Worm (Caenorhabditis elegans): ENCODE results near the gene F38A1.11.
A peak's percentile ranks its signal among the peaks of the same experiment; 100 is the strongest.

The F38A1.11 gene

DNA sequence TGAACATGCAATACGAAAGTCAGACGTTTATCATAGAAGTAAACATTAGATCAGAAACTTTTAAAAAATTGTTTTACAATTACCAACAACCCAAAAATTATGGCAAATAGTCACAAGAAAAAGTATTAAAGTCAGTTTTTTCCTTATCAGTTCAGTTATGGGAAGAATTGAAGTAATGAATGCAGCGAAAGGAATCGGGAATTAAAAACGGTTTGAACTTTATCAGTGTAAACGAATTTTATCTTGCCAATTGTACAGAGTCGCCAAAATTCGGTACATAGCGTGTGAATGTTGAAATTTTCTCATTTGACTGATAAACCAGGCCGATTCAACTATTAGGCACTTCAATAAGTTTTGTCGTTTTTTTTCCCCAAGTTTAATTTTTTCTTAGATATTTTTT, 19.0 kb downstream of the F38A1.11 start:
- no peak for TF ChIP-seq eor-1 (tag; optimal IDR thresholded peaks at IDR 0.05)
- peak; percentile 61 for TF ChIP-seq jun-1 (tag; optimal IDR thresholded peaks at IDR 0.05)
- no peak for TF ChIP-seq mdl-1 (tag; optimal IDR thresholded peaks at IDR 0.05)
- no peak for TF ChIP-seq ztf-11 (tag; optimal IDR thresholded peaks at IDR 0.05)
- TF ChIP-seq nhr-43 (tag; optimal IDR thresholded peaks at IDR 0.05; ENCODE audit: poor library complexity, severe bottlenecking) = no peak
- TF ChIP-seq ceh-82 (tag; optimal IDR thresholded peaks at IDR 0.05) = no peak
- no peak for TF ChIP-seq nhr-23 (tag; optimal IDR thresholded peaks at IDR 0.05)
- TF ChIP-seq aly-2 (tag; optimal IDR thresholded peaks at IDR 0.05) = no peak
- no peak for TF ChIP-seq fos-1 (tag; optimal IDR thresholded peaks at IDR 0.05)
- TF ChIP-seq lin-39 (tag; optimal IDR thresholded peaks at IDR 0.05) = no peak
- peak; percentile 78 for TF ChIP-seq pqm-1 (tag; optimal IDR thresholded peaks at IDR 0.05)
- TF ChIP-seq egl-27 (tag; optimal IDR thresholded peaks at IDR 0.05) = no peak
- TF ChIP-seq nhr-28 (tag; optimal IDR thresholded peaks at IDR 0.05) = no peak
- TF ChIP-seq nfya-1 (tag; optimal IDR thresholded peaks at IDR 0.05; ENCODE audit: insufficient read depth) = no peak
- TF ChIP-seq nhr-77 (tag; optimal IDR thresholded peaks at IDR 0.05) = no peak
- peak; percentile 24 for TF ChIP-seq pha-4 (tag; optimal IDR thresholded peaks at IDR 0.05)
- no peak for TF ChIP-seq ztf-4 (tag; optimal IDR thresholded peaks at IDR 0.05)
- TF ChIP-seq ceh-16 (tag; optimal IDR thresholded peaks at IDR 0.05) = no peak
- TF ChIP-seq fkh-2 (tag; optimal IDR thresholded peaks at IDR 0.05) = no peak
- TF ChIP-seq elt-2 (tag; optimal IDR thresholded peaks at IDR 0.05) = peak; percentile 97
- TF ChIP-seq elt-3 (tag; optimal IDR thresholded peaks at IDR 0.05) = no peak

DNA sequence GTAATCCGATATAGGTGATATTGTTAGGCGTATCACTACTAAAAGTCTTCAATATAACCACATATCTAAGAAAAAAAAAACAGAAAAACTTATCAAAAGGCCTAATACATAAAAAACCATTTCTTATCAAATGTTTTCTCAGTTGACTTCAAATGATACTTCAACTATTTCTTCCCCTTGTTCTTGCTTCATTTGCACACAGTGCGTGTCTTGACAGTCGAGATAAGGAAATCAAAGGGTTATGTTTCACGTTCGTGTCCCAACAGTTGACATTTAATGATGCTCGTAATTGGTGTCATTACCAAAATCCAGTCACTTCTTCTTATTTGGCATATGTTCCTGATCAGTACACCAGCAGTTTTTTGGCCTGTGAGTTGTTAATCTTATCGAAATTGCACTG, 19.5 kb downstream of the F38A1.11 start, which contains the start of gene clec-170:
clec-170 (plus strand) TSS at position 143 of the 400 bp plus-strand sequence.
- TF ChIP-seq pqm-1 (tag; optimal IDR thresholded peaks at IDR 0.05) (peak; percentile 12), nhr-43 (tag; optimal IDR thresholded peaks at IDR 0.05; ENCODE audit: poor library complexity, severe bottlenecking) (no peak), elt-2 (tag; optimal IDR thresholded peaks at IDR 0.05) (peak; percentile 81), snpc-4 (tag; optimal IDR thresholded peaks at IDR 0.05) (no peak)

DNA sequence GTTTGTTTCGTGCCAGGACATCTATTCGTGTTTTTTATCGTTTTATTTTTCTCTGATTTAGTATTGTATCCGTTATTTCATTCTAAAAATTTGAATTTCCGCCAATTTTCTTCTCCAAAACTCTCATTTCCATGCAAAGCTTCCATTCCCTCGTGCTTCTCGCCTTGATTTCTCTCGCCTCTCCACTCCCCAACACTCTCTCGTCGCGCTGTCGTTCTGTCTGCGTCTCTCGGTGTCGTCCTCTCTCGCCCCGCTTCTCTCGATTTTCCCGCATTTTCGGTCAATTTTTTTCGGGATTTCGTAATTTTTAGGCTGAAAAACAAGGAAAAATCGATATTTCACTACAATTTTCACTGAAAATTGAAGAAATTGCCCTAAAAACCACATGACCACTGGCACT, 27.4 kb downstream of the F38A1.11 start, which contains the start of gene C09E9.1:
C09E9.1 (plus strand) TSS at position 286 of the 400 bp plus-strand sequence.
- TF ChIP-seq ztf-4 (tag; optimal IDR thresholded peaks at IDR 0.05) = no peak
- peak; percentile 61 for TF ChIP-seq ceh-28 (tag; optimal IDR thresholded peaks at IDR 0.05)
- TF ChIP-seq elt-2 (tag; optimal IDR thresholded peaks at IDR 0.05) = peak; percentile 72
- peak; percentile 6 for TF ChIP-seq nhr-23 (tag; optimal IDR thresholded peaks at IDR 0.05)
- no peak for TF ChIP-seq pqm-1 (tag; optimal IDR thresholded peaks at IDR 0.05)
- TF ChIP-seq nhr-76 (tag; optimal IDR thresholded peaks at IDR 0.05) = no peak
- TF ChIP-seq lsy-12 (tag; optimal IDR thresholded peaks at IDR 0.05) = no peak
- TF ChIP-seq mdl-1 (tag; optimal IDR thresholded peaks at IDR 0.05) = peak; percentile 97
- no peak for TF ChIP-seq mml-1 (tag; optimal IDR thresholded peaks at IDR 0.05)
- no peak for TF ChIP-seq nhr-11 (tag; optimal IDR thresholded peaks at IDR 0.05)
- TF ChIP-seq nhr-43 (tag; optimal IDR thresholded peaks at IDR 0.05; ENCODE audit: poor library complexity, severe bottlenecking) = no peak
- TF ChIP-seq nhr-28 (tag; optimal IDR thresholded peaks at IDR 0.05) = no peak
- TF ChIP-seq R02D3.7 (tag; optimal IDR thresholded peaks at IDR 0.05) = no peak
- TF ChIP-seq fos-1 (tag; optimal IDR thresholded peaks at IDR 0.05) = no peak
- no peak for TF ChIP-seq elt-1 (tag; optimal IDR thresholded peaks at IDR 0.05)
- no peak for TF ChIP-seq ceh-9 (tag; optimal IDR thresholded peaks at IDR 0.05)
- no peak for TF ChIP-seq egl-5 (tag; optimal IDR thresholded peaks at IDR 0.05)
- TF ChIP-seq daf-12 (tag; optimal IDR thresholded peaks at IDR 0.05) = no peak
- TF ChIP-seq nfya-1 (tag; optimal IDR thresholded peaks at IDR 0.05; ENCODE audit: insufficient read depth) = peak; percentile 79
- no peak for TF ChIP-seq nhr-237 (tag; optimal IDR thresholded peaks at IDR 0.05)
- no peak for TF ChIP-seq zag-1 (tag; optimal IDR thresholded peaks at IDR 0.05)
- TF ChIP-seq nhr-12 (tag; optimal IDR thresholded peaks at IDR 0.05) = no peak
- TF ChIP-seq hmg-11 (tag; optimal IDR thresholded peaks at IDR 0.05) = peak; percentile 80
- TF ChIP-seq unc-62 (GFP tag; optimal IDR thresholded peaks at IDR 0.05) = no peak
- no peak for TF ChIP-seq sea-2 (GFP tag; optimal IDR thresholded peaks at IDR 0.05)
- peak; percentile 39 for TF ChIP-seq pha-4 (tag; optimal IDR thresholded peaks at IDR 0.05)
- TF ChIP-seq fkh-2 (tag; optimal IDR thresholded peaks at IDR 0.05) = no peak
- TF ChIP-seq fkh-10 (GFP tag; optimal IDR thresholded peaks at IDR 0.05) = peak; percentile 8
- TF ChIP-seq egl-27 (tag; optimal IDR thresholded peaks at IDR 0.05) = no peak
- peak; percentile 62 for TF ChIP-seq jun-1 (tag; optimal IDR thresholded peaks at IDR 0.05)
- peak; percentile 88 for TF ChIP-seq lin-15B (tag; optimal IDR thresholded peaks at IDR 0.05)
- TF ChIP-seq elt-3 (tag; optimal IDR thresholded peaks at IDR 0.05) = no peak
- no peak for TF ChIP-seq eor-1 (tag; optimal IDR thresholded peaks at IDR 0.05)
- no peak for TF ChIP-seq aly-2 (tag; optimal IDR thresholded peaks at IDR 0.05)
- no peak for TF ChIP-seq ama-1 (optimal IDR thresholded peaks at IDR 0.05)
- TF ChIP-seq lin-39 (tag; optimal IDR thresholded peaks at IDR 0.05) = peak; percentile 63
- TF ChIP-seq nhr-25 (tag; optimal IDR thresholded peaks at IDR 0.05) = peak; percentile 14
- no peak for TF ChIP-seq ceh-16 (tag; optimal IDR thresholded peaks at IDR 0.05)
- TF ChIP-seq skn-1 (tag; optimal IDR thresholded peaks at IDR 0.05) = peak; percentile 42
- TF ChIP-seq tbx-2 (tag; optimal IDR thresholded peaks at IDR 0.05) = no peak
- no peak for TF ChIP-seq ZK546.5 (tag; optimal IDR thresholded peaks at IDR 0.05)
- TF ChIP-seq ceh-82 (tag; optimal IDR thresholded peaks at IDR 0.05) = no peak
- TF ChIP-seq nhr-77 (tag; optimal IDR thresholded peaks at IDR 0.05) = no peak
- TF ChIP-seq unc-39 (tag; optimal IDR thresholded peaks at IDR 0.05) = no peak
- no peak for TF ChIP-seq ztf-11 (tag; optimal IDR thresholded peaks at IDR 0.05)
- TF ChIP-seq nhr-67 (tag; optimal IDR thresholded peaks at IDR 0.05) = no peak

All from whole organism, L3 larva.